Fruit fly (Drosophila melanogaster) whole organism, embryonic: ENCODE data around the gene CG8100.

Experiments used
- Antp ChIP-seq: fragments of 200-800 bp; sonication (Bioruptor generic); optimal IDR thresholded peaks from 3 replicates; lab custom pipeline; 2016; ENCODE audit warnings: missing biosample characterization, missing genetic modification characterization
- CG11085 ChIP-seq: fragments of 200-800 bp; sonication (Bioruptor generic); IDR thresholded peaks from 2 replicates; pipeline ENCODE4 v1.3.6; 2022; ENCODE audit warnings: missing biosample characterization, missing genetic modification characterization
- CG11723 ChIP-seq: fragments of 200-800 bp; sonication (Bioruptor generic); optimal IDR thresholded peaks from 2 replicates; lab custom pipeline; 2017; ENCODE audit warnings: missing biosample characterization, mild to moderate bottlenecking, missing genetic modification characterization
- CG13775 ChIP-seq: fragments of 200-800 bp; sonication (Bioruptor generic); optimal IDR thresholded peaks from 3 replicates; lab custom pipeline; 2017; ENCODE audit warnings: missing biosample characterization, mild to moderate bottlenecking, missing genetic modification characterization
- CG14860 ChIP-seq: fragments of 200-800 bp; sonication (Bioruptor generic); IDR thresholded peaks from 3 replicates; pipeline ENCODE4 v1.3.6; 2022; ENCODE audit warnings: missing biosample characterization, missing genetic modification characterization; ENCODE audit not compliant: partially characterized antibody
- CG1647 ChIP-seq: fragments of 200-800 bp; sonication (Bioruptor generic); optimal IDR thresholded peaks from 3 replicates; lab custom pipeline; 2016; ENCODE audit warnings: missing biosample characterization, missing genetic modification characterization
- CG17361 ChIP-seq: fragments of 200-800 bp; sonication (Bioruptor generic); IDR thresholded peaks from 3 replicates; pipeline ENCODE4 v1.3.6; 2022; ENCODE audit warnings: missing biosample characterization, missing genetic modification characterization
- CG2678 ChIP-seq: fragments of 200-800 bp; sonication (Bioruptor generic); optimal IDR thresholded peaks from 3 replicates; lab custom pipeline; 2019; ENCODE audit warnings: missing biosample characterization, mild to moderate bottlenecking, missing genetic modification characterization, moderate library complexity
- CG2712 ChIP-seq: fragments of 200-800 bp; optimal IDR thresholded peaks from 3 replicates; lab custom pipeline; 2019; ENCODE audit warnings: missing biosample characterization, mild to moderate bottlenecking, missing genetic modification characterization, moderate library complexity
- CG31388 ChIP-seq: fragments of 200-800 bp; sonication (Bioruptor generic); optimal IDR thresholded peaks from 2 replicates; lab custom pipeline; 2016; ENCODE audit warnings: missing biosample characterization, missing genetic modification characterization
- CG3407 ChIP-seq: fragments of 200-800 bp; sonication (Bioruptor generic); optimal IDR thresholded peaks from 2 replicates; lab custom pipeline; 2018; ENCODE audit warnings: missing biosample characterization, mild to moderate bottlenecking, missing genetic modification characterization
- CG4328 ChIP-seq: fragments of 200-800 bp; sonication (Bioruptor generic); optimal IDR thresholded peaks from 3 replicates; lab custom pipeline; 2017; ENCODE audit warnings: missing biosample characterization, missing genetic modification reagents, missing genetic modification characterization
- CG4820 ChIP-seq: fragments of 200-800 bp; sonication (Bioruptor generic); optimal IDR thresholded peaks from 3 replicates; lab custom pipeline; 2016; ENCODE audit warnings: missing biosample characterization, missing genetic modification characterization
- CG6272 ChIP-seq: fragments of 200-800 bp; sonication (Bioruptor generic); IDR thresholded peaks from 2 replicates; pipeline ENCODE4 v1.3.6; 2022; ENCODE audit warnings: missing biosample characterization, missing genetic modification characterization
- CG6654 ChIP-seq: fragments of 200-800 bp; sonication (Bioruptor generic); optimal IDR thresholded peaks from 2 replicates; lab custom pipeline; 2017; ENCODE audit warnings: missing biosample characterization, mild to moderate bottlenecking, missing genetic modification characterization
- CG7745 ChIP-seq: fragments of 200-800 bp; sonication (Bioruptor generic); optimal IDR thresholded peaks from 2 replicates; lab custom pipeline; 2018; ENCODE audit warnings: missing biosample characterization, mild to moderate bottlenecking, missing genetic modification characterization, moderate library complexity
- CG7987 ChIP-seq: fragments of 200-800 bp; sonication (Bioruptor generic); optimal IDR thresholded peaks from 2 replicates; lab custom pipeline; 2018; ENCODE audit warnings: missing biosample characterization, mild to moderate bottlenecking, missing genetic modification characterization, moderate library complexity
- CG8089 ChIP-seq: fragments of 200-800 bp; sonication (Bioruptor generic); optimal IDR thresholded peaks from 3 replicates; lab custom pipeline; 2016; ENCODE audit warnings: missing biosample characterization, missing genetic modification characterization
- CG8478 ChIP-seq: fragments of >200 bp; optimal IDR thresholded peaks from 2 replicates; lab custom pipeline; 2018
- CG8765 ChIP-seq: fragments of 200-800 bp; sonication (Bioruptor generic); IDR thresholded peaks from 2 replicates; pipeline ENCODE4 v1.3.6; 2022; ENCODE audit warnings: missing biosample characterization, missing genetic modification characterization
- CG9215 ChIP-seq: fragments of 200-800 bp; sonication (Bioruptor generic); IDR thresholded peaks from 2 replicates; pipeline ENCODE4 v1.3.6; 2022; ENCODE audit warnings: missing biosample characterization, missing genetic modification characterization
- CG9817 ChIP-seq: fragments of 200-800 bp; sonication (Bioruptor generic); optimal IDR thresholded peaks from 2 replicates; lab custom pipeline; 2018; ENCODE audit warnings: missing biosample characterization, mild to moderate bottlenecking, missing genetic modification characterization, moderate library complexity
- Dad ChIP-seq: fragments of 200-800 bp; sonication (Bioruptor generic); optimal IDR thresholded peaks from 3 replicates; lab custom pipeline; 2016; ENCODE audit warnings: missing biosample characterization, missing genetic modification characterization
- Dbx ChIP-seq: fragments of 200-800 bp; sonication (Bioruptor generic); IDR thresholded peaks from 3 replicates; pipeline ENCODE4 v1.3.6; 2022; ENCODE audit warnings: missing biosample characterization, missing genetic modification characterization
- E2f2 ChIP-seq: fragments of 200-800 bp; sonication (Bioruptor generic); IDR thresholded peaks from 2 replicates; pipeline ENCODE4 v1.3.6; 2022; ENCODE audit warnings: missing biosample characterization, missing genetic modification characterization
- ERR ChIP-seq: fragments of 200-800 bp; sonication (Bioruptor generic); optimal IDR thresholded peaks from 2 replicates; lab custom pipeline; 2016; ENCODE audit warnings: missing biosample characterization, missing genetic modification characterization
- Elba2 ChIP-seq: fragments of 200-800 bp; sonication (Bioruptor generic); optimal IDR thresholded peaks from 3 replicates; lab custom pipeline; 2016; ENCODE audit warnings: missing biosample characterization, missing genetic modification characterization
- Ets97D ChIP-seq: fragments of 200-800 bp; sonication (Bioruptor generic); optimal IDR thresholded peaks from 3 replicates; lab custom pipeline; 2016; ENCODE audit warnings: missing biosample characterization, missing genetic modification characterization
- Hey ChIP-seq: fragments of 200-800 bp; sonication (Bioruptor generic); optimal IDR thresholded peaks from 3 replicates; lab custom pipeline; 2018; ENCODE audit warnings: missing biosample characterization, mild to moderate bottlenecking, missing genetic modification characterization
- Lim3 ChIP-seq: fragments of 200-800 bp; sonication (Bioruptor generic); IDR thresholded peaks from 2 replicates; pipeline ENCODE4 v1.3.6; 2022; ENCODE audit warnings: missing biosample characterization, missing genetic modification characterization
- Nf-YB ChIP-seq: fragments of 200-800 bp; sonication (Bioruptor generic); optimal IDR thresholded peaks from 3 replicates; lab custom pipeline; 2019; ENCODE audit warnings: missing biosample characterization, mild to moderate bottlenecking, missing genetic modification characterization, moderate library complexity
- al ChIP-seq: fragments of 200-800 bp; sonication (Bioruptor generic); IDR thresholded peaks from 2 replicates; pipeline ENCODE4 v1.3.6; 2022; ENCODE audit warnings: missing biosample characterization, missing genetic modification characterization
- dmrt11E ChIP-seq: fragments of 200-800 bp; sonication (Bioruptor generic); optimal IDR thresholded peaks from 3 replicates; lab custom pipeline; 2018; ENCODE audit warnings: missing biosample characterization, mild to moderate bottlenecking, missing genetic modification characterization, moderate library complexity
- fd3F ChIP-seq: fragments of 200-800 bp; sonication (Bioruptor generic); optimal IDR thresholded peaks from 2 replicates; lab custom pipeline; 2018; ENCODE audit warnings: missing biosample characterization, mild to moderate bottlenecking, missing genetic modification characterization, moderate library complexity
- fru ChIP-seq: fragments of >200 bp; optimal IDR thresholded peaks from 2 replicates; lab custom pipeline; 2017
- ftz-f1 ChIP-seq: fragments of 200-800 bp; sonication (Bioruptor generic); optimal IDR thresholded peaks from 2 replicates; lab custom pipeline; 2016; ENCODE audit warnings: missing biosample characterization, missing genetic modification characterization
- gcm ChIP-seq: fragments of 200-800 bp; sonication (Bioruptor generic); optimal IDR thresholded peaks from 2 replicates; lab custom pipeline; 2019; ENCODE audit warnings: missing biosample characterization, mild to moderate bottlenecking, missing genetic modification characterization, moderate library complexity
- gro ChIP-seq: fragments of 200-800 bp; sonication (Bioruptor generic); optimal IDR thresholded peaks from 2 replicates; lab custom pipeline; 2016; ENCODE audit warnings: missing biosample characterization, missing genetic modification characterization
- ind ChIP-seq: fragments of 200-800 bp; sonication (Bioruptor generic); optimal IDR thresholded peaks from 3 replicates; lab custom pipeline; 2016; ENCODE audit warnings: missing biosample characterization, missing genetic modification characterization
- jing ChIP-seq: fragments of 200-800 bp; sonication (Bioruptor generic); optimal IDR thresholded peaks from 2 replicates; lab custom pipeline; 2018; ENCODE audit warnings: missing biosample characterization, mild to moderate bottlenecking, missing genetic modification characterization
- nau ChIP-seq: fragments of 200-800 bp; sonication (Bioruptor generic); optimal IDR thresholded peaks from 3 replicates; lab custom pipeline; 2017; ENCODE audit warnings: missing biosample characterization, mild to moderate bottlenecking, missing genetic modification characterization, missing genetic modification reagents
- pita ChIP-seq: fragments of 200-800 bp; sonication (Bioruptor generic); optimal IDR thresholded peaks from 2 replicates; lab custom pipeline; 2017; ENCODE audit warnings: missing biosample characterization, mild to moderate bottlenecking, missing genetic modification characterization
- pzg ChIP-seq: fragments of 200-800 bp; sonication (Bioruptor generic); optimal IDR thresholded peaks from 3 replicates; lab custom pipeline; 2018; ENCODE audit warnings: missing biosample characterization, mild to moderate bottlenecking, missing genetic modification characterization, moderate library complexity
- scrt ChIP-seq: fragments of 200-800 bp; sonication (Bioruptor generic); optimal IDR thresholded peaks from 2 replicates; lab custom pipeline; 2018; ENCODE audit warnings: missing biosample characterization, mild to moderate bottlenecking, missing genetic modification characterization, moderate library complexity
- shn ChIP-seq: fragments of 200-800 bp; sonication (Bioruptor generic); optimal IDR thresholded peaks from 3 replicates; lab custom pipeline; 2016; ENCODE audit warnings: missing biosample characterization, missing genetic modification characterization
- slou ChIP-seq: fragments of 200-800 bp; sonication (Bioruptor generic); optimal IDR thresholded peaks from 3 replicates; lab custom pipeline; 2016; ENCODE audit warnings: missing biosample characterization, missing genetic modification characterization
- sna ChIP-seq: fragments of 200-800 bp; sonication (Bioruptor generic); IDR thresholded peaks from 2 replicates; pipeline ENCODE4 v1.3.6; 2022; ENCODE audit warnings: missing biosample characterization, missing genetic modification characterization; ENCODE audit not compliant: partially characterized antibody
- unc-4 ChIP-seq: fragments of 200-800 bp; sonication (Bioruptor generic); IDR thresholded peaks from 2 replicates; pipeline ENCODE4 v1.3.6; 2022; ENCODE audit warnings: missing biosample characterization, missing genetic modification characterization; ENCODE audit not compliant: partially characterized antibody
- vnd ChIP-seq: fragments of 200-800 bp; sonication (Bioruptor generic); IDR thresholded peaks from 3 replicates; pipeline ENCODE4 v1.3.6; 2022; ENCODE audit warnings: missing biosample characterization, missing genetic modification characterization; ENCODE audit not compliant: partially characterized antibody
- wek ChIP-seq: fragments of 200-800 bp; sonication (Bioruptor generic); optimal IDR thresholded peaks from 3 replicates; lab custom pipeline; 2018; ENCODE audit warnings: missing biosample characterization, mild to moderate bottlenecking, missing genetic modification characterization, moderate library complexity
- yki ChIP-seq: fragments of >200 bp; optimal IDR thresholded peaks from 3 replicates; lab custom pipeline; 2018
- zen ChIP-seq: fragments of 200-800 bp; sonication (Bioruptor generic); optimal IDR thresholded peaks from 3 replicates; lab custom pipeline; 2018; ENCODE audit warnings: missing biosample characterization, mild to moderate bottlenecking, missing genetic modification characterization, moderate library complexity

The CG8100 gene

dm6 chr3L:14036867-14037313 is 46.5 kb upstream of the CG8100 start, which contains the start of gene Hsp110 (continued):
- TF ChIP-seq CG14860 (GFP tag; lab: Robert Waterston, UW), result peak; percentile 98
- TF ChIP-seq Antp, result no peak
- TF ChIP-seq CG9817 (tag; lab: Kevin White, UChicago), result no peak
- TF ChIP-seq Dad (GFP tag; lab: Kevin White, UChicago), result peak; percentile 8
- no peak for TF ChIP-seq fd3F (GFP tag; lab: Kevin White, UChicago)
- peak; percentile 81 for TF ChIP-seq Elba2
- TF ChIP-seq gro (GFP tag; lab: Kevin White, UChicago), result peak; percentile 58
- no peak for TF ChIP-seq slou (GFP tag; lab: Kevin White, UChicago)
- TF ChIP-seq CG9215 (GFP tag; lab: Robert Waterston, UW), result no peak
- TF ChIP-seq pzg (GFP tag; lab: Kevin White, UChicago), result peak; percentile 92
- TF ChIP-seq vnd (GFP tag; lab: Robert Waterston, UW), result peak; percentile 99
- TF ChIP-seq yki (lab: Kevin White, UChicago), result no peak
- no peak for TF ChIP-seq CG4328 (GFP tag; lab: Kevin White, UChicago)
- TF ChIP-seq fru, result no peak
- no peak for TF ChIP-seq CG31388 (GFP tag; lab: Kevin White, UChicago)
- TF ChIP-seq CG13775, result no peak
- TF ChIP-seq scrt (GFP tag; lab: Kevin White, UChicago), result no peak
- TF ChIP-seq CG7987 (GFP tag; lab: Kevin White, UChicago), result peak; percentile 47
- TF ChIP-seq CG17361 (GFP tag; lab: Robert Waterston, UW), result peak; percentile 26; the same call in 1 of the 3 replicates
- TF ChIP-seq Nf-YB (GFP tag; lab: Kevin White, UChicago), result peak; percentile 29
- TF ChIP-seq jing (GFP tag; lab: Kevin White, UChicago), result no peak
- TF ChIP-seq CG2678 (tag; lab: Kevin White, UChicago), result peak; percentile 7
- no peak for TF ChIP-seq pita (GFP tag; lab: Kevin White, UChicago)
- peak; percentile 29 for TF ChIP-seq zen
- no peak for TF ChIP-seq CG8478
- no peak for TF ChIP-seq dmrt11E
- no peak for TF ChIP-seq Lim3 (GFP tag; lab: Robert Waterston, UW)
- TF ChIP-seq al (GFP tag; lab: Robert Waterston, UW), result no peak
- TF ChIP-seq wek (GFP tag; lab: Kevin White, UChicago), result no peak
- TF ChIP-seq unc-4 (GFP tag; lab: Robert Waterston, UW), result peak; percentile 99
- TF ChIP-seq shn (GFP tag; lab: Kevin White, UChicago), result no peak
- no peak for TF ChIP-seq CG11085 (GFP tag; lab: Robert Waterston, UW)
- TF ChIP-seq sna (GFP tag; lab: Robert Waterston, UW), result peak; percentile 97
- TF ChIP-seq CG7745 (tag; lab: Kevin White, UChicago), result no peak
- TF ChIP-seq ind, result no peak
- TF ChIP-seq Hey (tag; lab: Kevin White, UChicago), result no peak
- no peak for TF ChIP-seq CG11723
- peak; percentile 72; the same call in 2 of the 3 replicates for TF ChIP-seq Dbx (GFP tag; lab: Robert Waterston, UW)
- TF ChIP-seq nau (GFP tag; lab: Kevin White, UChicago), result no peak
- no peak for TF ChIP-seq CG3407 (GFP tag; lab: Kevin White, UChicago)
- TF ChIP-seq ftz-f1 (GFP tag; lab: Kevin White, UChicago), result peak; percentile 46
- TF ChIP-seq CG8765 (GFP tag; lab: Robert Waterston, UW), result no peak
- no peak for TF ChIP-seq ERR (GFP tag; lab: Kevin White, UChicago)
- TF ChIP-seq Ets97D (GFP tag; lab: Kevin White, UChicago), result peak; percentile 62
- TF ChIP-seq E2f2, result peak; percentile 95
- no peak for TF ChIP-seq CG4820 (GFP tag; lab: Kevin White, UChicago)
- no peak for TF ChIP-seq CG1647 (GFP tag; lab: Kevin White, UChicago)
- peak; percentile 42 for TF ChIP-seq CG2712 (tag; lab: Kevin White, UChicago)
- no peak for TF ChIP-seq CG6272 (GFP tag; lab: Robert Waterston, UW)
- no peak for TF ChIP-seq gcm (GFP tag; lab: Kevin White, UChicago)
- no peak for TF ChIP-seq CG8089 (GFP tag; lab: Kevin White, UChicago)
- no peak for TF ChIP-seq CG6654 (GFP tag; lab: Kevin White, UChicago)
